Worm (Caenorhabditis elegans): Measurements from ENCODE around the gene tag-77.
A peak's percentile ranks its signal among the peaks of the same experiment; 100 is the strongest.

- TF ChIP-seq nhr-232 (tag; optimal IDR thresholded peaks at IDR 0.05) = no peak
- TF ChIP-seq pat-9 (tag; optimal IDR thresholded peaks at IDR 0.05) = no peak
- peak; percentile 45 for TF ChIP-seq elt-2 (tag; optimal IDR thresholded peaks at IDR 0.05)
- TF ChIP-seq ceh-48 (tag; optimal IDR thresholded peaks at IDR 0.05) = no peak
- no peak for TF ChIP-seq hlh-13 (GFP tag; optimal IDR thresholded peaks at IDR 0.05)
- no peak for TF ChIP-seq pha-4 (tag; optimal IDR thresholded peaks at IDR 0.05)
- TF ChIP-seq pax-1 (tag; optimal IDR thresholded peaks at IDR 0.05) = no peak
- no peak for TF ChIP-seq madf-2 (tag; optimal IDR thresholded peaks at IDR 0.05)
- TF ChIP-seq nfya-1 (tag; optimal IDR thresholded peaks at IDR 0.05) = no peak
- TF ChIP-seq nhr-11 (tag; optimal IDR thresholded peaks at IDR 0.05) = no peak
- TF ChIP-seq elt-4 (tag; optimal IDR thresholded peaks at IDR 0.05) = no peak
- no peak for TF ChIP-seq hlh-30 (tag; optimal IDR thresholded peaks at IDR 0.05; ENCODE audit: insufficient read depth)
- TF ChIP-seq ceh-18 (tag; optimal IDR thresholded peaks at IDR 0.05) = no peak
- no peak for TF ChIP-seq fkh-10 (GFP tag; optimal IDR thresholded peaks at IDR 0.05)
These were observed 23.8 kb upstream of the tag-77 start for ce11 chrIV:8534189-8534588.

All from whole organism, late embryonic.